Worm (Caenorhabditis elegans): ENCODE measurements around the gene F52D10.2.

ce11 chrX:11552879-11553278 is 38.6 kb downstream of the F52D10.2 start:
- TF ChIP-seq unc-62 (GFP tag; optimal IDR thresholded peaks at IDR 0.05) = no peak
- no peak for TF ChIP-seq nhr-12 (tag; optimal IDR thresholded peaks at IDR 0.05)
- TF ChIP-seq ztf-11 (tag; optimal IDR thresholded peaks at IDR 0.05) = no peak
- no peak for TF ChIP-seq fos-1 (tag; optimal IDR thresholded peaks at IDR 0.05)
- TF ChIP-seq alr-1 (tag; optimal IDR thresholded peaks at IDR 0.05) = no peak
- TF ChIP-seq sma-9 (GFP tag; optimal IDR thresholded peaks at IDR 0.05) = no peak
- TF ChIP-seq sma-9 (tag; optimal IDR thresholded peaks at IDR 0.05) = no peak
- no peak for TF ChIP-seq unc-39 (tag; optimal IDR thresholded peaks at IDR 0.05)
- TF ChIP-seq ama-1 (optimal IDR thresholded peaks at IDR 0.05) = no peak
- no peak for TF ChIP-seq nhr-11 (tag; optimal IDR thresholded peaks at IDR 0.05)

All from whole organism, L2 larva.